Fruit fly (Drosophila melanogaster) whole organism, embryonic: Measurements from ENCODE around the gene CG3841.

Source experiments
- Adf1 ChIP-seq: fragments of 200-800 bp; sonication (Bioruptor generic); IDR thresholded peaks from 2 replicates; pipeline ENCODE4 v1.3.6; 2022; ENCODE audit warnings: missing biosample characterization, missing genetic modification characterization
- Atf3 ChIP-seq: fragments of 200-800 bp; sonication (Bioruptor generic); optimal IDR thresholded peaks from 3 replicates; lab custom pipeline; 2016; ENCODE audit warnings: missing biosample characterization, missing genetic modification characterization
- BtbVII ChIP-seq: fragments of 200-800 bp; sonication (Bioruptor generic); optimal IDR thresholded peaks from 3 replicates; lab custom pipeline; 2017; ENCODE audit warnings: missing biosample characterization, mild to moderate bottlenecking, missing genetic modification characterization
- CG10979 ChIP-seq: fragments of 200-800 bp; sonication (Bioruptor generic); optimal IDR thresholded peaks from 2 replicates; lab custom pipeline; 2018; ENCODE audit warnings: missing biosample characterization, mild to moderate bottlenecking, missing genetic modification characterization, moderate library complexity
- CG11696 ChIP-seq: fragments of 200-800 bp; sonication (Bioruptor generic); IDR thresholded peaks from 2 replicates; pipeline ENCODE4 v1.3.6; 2022; ENCODE audit warnings: missing biosample characterization, missing genetic modification characterization
- CG12155 ChIP-seq: fragments of 200-800 bp; sonication (Bioruptor generic); optimal IDR thresholded peaks from 3 replicates; lab custom pipeline; 2016; ENCODE audit warnings: missing biosample characterization, missing genetic modification characterization
- CG12219 ChIP-seq: fragments of 200-800 bp; sonication (Bioruptor generic); optimal IDR thresholded peaks from 3 replicates; lab custom pipeline; 2018; ENCODE audit warnings: missing biosample characterization, mild to moderate bottlenecking, missing genetic modification characterization
- CG13894 ChIP-seq: fragments of 200-800 bp; sonication (Bioruptor generic); optimal IDR thresholded peaks from 3 replicates; lab custom pipeline; 2018; ENCODE audit warnings: missing biosample characterization, mild to moderate bottlenecking, missing genetic modification characterization, moderate library complexity
- CG14965 ChIP-seq: fragments of 200-800 bp; sonication (Bioruptor generic); optimal IDR thresholded peaks from 2 replicates; lab custom pipeline; 2016; ENCODE audit warnings: missing biosample characterization, missing genetic modification characterization, borderline replicate concordance
- CG1529 ChIP-seq: fragments of 200-800 bp; sonication (Bioruptor generic); optimal IDR thresholded peaks from 3 replicates; lab custom pipeline; 2018; ENCODE audit warnings: missing biosample characterization, missing genetic modification characterization
- CG2199 ChIP-seq: fragments of 200-800 bp; sonication (Bioruptor generic); IDR thresholded peaks from 3 replicates; pipeline ENCODE4 v1.3.6; 2022; ENCODE audit warnings: missing biosample characterization, missing genetic modification characterization
- CG3281 ChIP-seq: fragments of 200-800 bp; sonication (Bioruptor generic); optimal IDR thresholded peaks from 3 replicates; lab custom pipeline; 2017; ENCODE audit warnings: missing biosample characterization, mild to moderate bottlenecking, missing genetic modification characterization
- CG4328 ChIP-seq: fragments of 200-800 bp; sonication (Bioruptor generic); optimal IDR thresholded peaks from 3 replicates; lab custom pipeline; 2017; ENCODE audit warnings: missing biosample characterization, missing genetic modification reagents, missing genetic modification characterization
- CG4617 ChIP-seq: fragments of 200-800 bp; sonication (Bioruptor generic); optimal IDR thresholded peaks from 3 replicates; lab custom pipeline; 2016; ENCODE audit warnings: missing biosample characterization, missing genetic modification characterization, borderline replicate concordance
- CG4854 ChIP-seq: fragments of 200-800 bp; sonication (Bioruptor generic); optimal IDR thresholded peaks from 2 replicates; lab custom pipeline; 2016; ENCODE audit warnings: missing biosample characterization, missing genetic modification characterization, inconsistent platforms
- CG5953 ChIP-seq: fragments of 200-800 bp; sonication (Bioruptor generic); IDR thresholded peaks from 2 replicates; pipeline ENCODE4 v1.3.6; 2022; ENCODE audit warnings: missing biosample characterization, missing genetic modification characterization
- CG6683 ChIP-seq: fragments of 200-800 bp; sonication (Bioruptor generic); optimal IDR thresholded peaks from 2 replicates; lab custom pipeline; 2017; ENCODE audit warnings: missing biosample characterization, mild to moderate bottlenecking, missing genetic modification characterization, missing genetic modification reagents
- CG7839 ChIP-seq: fragments of 200-800 bp; sonication (Bioruptor generic); optimal IDR thresholded peaks from 3 replicates; lab custom pipeline; 2018; ENCODE audit warnings: missing biosample characterization, mild to moderate bottlenecking, missing genetic modification characterization, moderate library complexity
- CG9797 ChIP-seq: fragments of 200-800 bp; sonication (Bioruptor generic); optimal IDR thresholded peaks from 3 replicates; lab custom pipeline; 2018; ENCODE audit warnings: missing biosample characterization, mild to moderate bottlenecking, missing genetic modification characterization
- Dad ChIP-seq: fragments of 200-800 bp; sonication (Bioruptor generic); optimal IDR thresholded peaks from 3 replicates; lab custom pipeline; 2016; ENCODE audit warnings: missing biosample characterization, missing genetic modification characterization
- Fer1 ChIP-seq: fragments of 200-800 bp; sonication (Bioruptor generic); optimal IDR thresholded peaks from 2 replicates; lab custom pipeline; 2017; ENCODE audit warnings: missing biosample characterization, mild to moderate bottlenecking, missing genetic modification characterization
- GATAe ChIP-seq: fragments of 200-800 bp; sonication (Bioruptor generic); conservative IDR thresholded peaks from 2 replicates; pipeline ENCODE4 v1.3.6; 2022; ENCODE audit warnings: missing biosample characterization, missing genetic modification characterization
- Hey ChIP-seq: fragments of 200-800 bp; sonication (Bioruptor generic); optimal IDR thresholded peaks from 3 replicates; lab custom pipeline; 2018; ENCODE audit warnings: missing biosample characterization, mild to moderate bottlenecking, missing genetic modification characterization
- HmgD ChIP-seq: fragments of 200-800 bp; sonication (Bioruptor generic); optimal IDR thresholded peaks from 3 replicates; lab custom pipeline; 2016; ENCODE audit warnings: missing biosample characterization, missing genetic modification characterization
- Hmx ChIP-seq: fragments of 200-800 bp; sonication (Bioruptor generic); optimal IDR thresholded peaks from 2 replicates; lab custom pipeline; 2016; ENCODE audit warnings: missing biosample characterization, missing genetic modification characterization
- Rfx ChIP-seq: fragments of 200-800 bp; sonication (Bioruptor generic); IDR thresholded peaks from 2 replicates; pipeline ENCODE4 v1.3.6; 2022; ENCODE audit warnings: missing biosample characterization, missing genetic modification characterization
- Spps ChIP-seq: fragments of 200-800 bp; sonication (Bioruptor generic); optimal IDR thresholded peaks from 2 replicates; lab custom pipeline; 2018; ENCODE audit warnings: missing biosample characterization, mild to moderate bottlenecking, missing genetic modification characterization
- Ssrp ChIP-seq: fragments of 200-800 bp; sonication (Bioruptor generic); optimal IDR thresholded peaks from 2 replicates; lab custom pipeline; 2018; ENCODE audit warnings: missing biosample characterization, mild to moderate bottlenecking, missing genetic modification characterization, moderate library complexity
- bcd ChIP-seq: fragments of 200-800 bp; sonication (Bioruptor generic); optimal IDR thresholded peaks from 2 replicates; lab custom pipeline; 2017; ENCODE audit warnings: missing biosample characterization, mild to moderate bottlenecking, missing genetic modification characterization
- bigmax ChIP-seq: fragments of 200-800 bp; sonication (Bioruptor generic); optimal IDR thresholded peaks from 2 replicates; lab custom pipeline; 2018; ENCODE audit warnings: missing biosample characterization, mild to moderate bottlenecking, missing genetic modification characterization
- chm ChIP-seq: fragments of 200-800 bp; sonication (Bioruptor generic); IDR thresholded peaks from 2 replicates; pipeline ENCODE4 v1.3.6; 2022; ENCODE audit warnings: missing biosample characterization, missing genetic modification characterization
- dati ChIP-seq: fragments of 200-800 bp; sonication (Bioruptor generic); IDR thresholded peaks from 2 replicates; pipeline ENCODE4 v1.3.6; 2022; ENCODE audit warnings: missing biosample characterization, missing genetic modification characterization
- fru ChIP-seq: fragments of >200 bp; optimal IDR thresholded peaks from 2 replicates; lab custom pipeline; 2017
- gcm2 ChIP-seq: fragments of 200-800 bp; sonication (Bioruptor generic); optimal IDR thresholded peaks from 2 replicates; lab custom pipeline; 2016; ENCODE audit warnings: missing biosample characterization, missing genetic modification characterization
- gem ChIP-seq: fragments of 200-800 bp; sonication (Bioruptor generic); optimal IDR thresholded peaks from 2 replicates; lab custom pipeline; 2019; ENCODE audit warnings: missing biosample characterization, mild to moderate bottlenecking, missing genetic modification characterization, moderate library complexity
- hkb ChIP-seq, 2 experiments: fragments of 200-800 bp in 1 of 2; fragments of >200 bp in 1 of 2; sonication (Bioruptor generic) in 1 of 2; IDR thresholded peaks in 1 of 2; optimal IDR thresholded peaks in 1 of 2; 2 replicates each; pipeline versions ENCODE4 v1.3.6 to Lab custom; 2017 to 2022; ENCODE audit warnings: missing biosample characterization in 1 of 2, missing genetic modification characterization in 1 of 2
- jumu ChIP-seq: fragments of 200-800 bp; sonication (Bioruptor generic); optimal IDR thresholded peaks from 3 replicates; lab custom pipeline; 2016; ENCODE audit warnings: missing biosample characterization, missing genetic modification characterization
- lilli ChIP-seq: fragments of 200-800 bp; sonication (Bioruptor generic); optimal IDR thresholded peaks from 3 replicates; lab custom pipeline; 2016; ENCODE audit warnings: missing biosample characterization, missing genetic modification characterization
- onecut ChIP-seq: fragments of 200-800 bp; sonication (Bioruptor generic); IDR thresholded peaks from 2 replicates; pipeline ENCODE4 v1.3.6; 2022; ENCODE audit warnings: missing biosample characterization, missing genetic modification characterization
- p53 ChIP-seq: fragments of 200-800 bp; sonication (Bioruptor generic); optimal IDR thresholded peaks from 2 replicates; lab custom pipeline; 2016; ENCODE audit warnings: missing biosample characterization, missing genetic modification characterization
- repo ChIP-seq: fragments of 200-800 bp; sonication (Bioruptor generic); optimal IDR thresholded peaks from 2 replicates; lab custom pipeline; 2016; ENCODE audit warnings: missing biosample characterization, missing genetic modification characterization
- ro ChIP-seq: fragments of 200-800 bp; sonication (Bioruptor generic); IDR thresholded peaks from 2 replicates; pipeline ENCODE4 v1.3.6; 2022; ENCODE audit warnings: missing biosample characterization, missing genetic modification characterization
- sd ChIP-seq: fragments of 200-800 bp; sonication (Bioruptor generic); optimal IDR thresholded peaks from 3 replicates; lab custom pipeline; 2018; ENCODE audit warnings: missing biosample characterization, mild to moderate bottlenecking, missing genetic modification characterization, moderate library complexity
- so ChIP-seq: fragments of 200-800 bp; sonication (Bioruptor generic); IDR thresholded peaks from 3 replicates; pipeline ENCODE4 v1.3.6; 2022; ENCODE audit warnings: missing biosample characterization, missing genetic modification characterization
- sr ChIP-seq: fragments of 200-800 bp; sonication (Bioruptor generic); IDR thresholded peaks from 3 replicates; pipeline ENCODE4 v1.3.6; 2022; ENCODE audit warnings: missing biosample characterization, missing genetic modification characterization
- stc ChIP-seq: fragments of 200-800 bp; sonication (Bioruptor generic); IDR thresholded peaks from 2 replicates; pipeline ENCODE4 v1.3.6; 2022; ENCODE audit warnings: missing biosample characterization, missing genetic modification characterization
- sug ChIP-seq: fragments of 200-800 bp; optimal IDR thresholded peaks from 2 replicates; lab custom pipeline; 2019; ENCODE audit warnings: missing biosample characterization, mild to moderate bottlenecking, missing genetic modification characterization, moderate library complexity
- tup ChIP-seq: fragments of 200-800 bp; sonication (Bioruptor generic); optimal IDR thresholded peaks from 2 replicates; lab custom pipeline; 2016; ENCODE audit warnings: missing biosample characterization, mild to moderate bottlenecking, missing genetic modification characterization, moderate library complexity
- vnd ChIP-seq: fragments of 200-800 bp; sonication (Bioruptor generic); IDR thresholded peaks from 3 replicates; pipeline ENCODE4 v1.3.6; 2022; ENCODE audit warnings: missing biosample characterization, missing genetic modification characterization; ENCODE audit not compliant: partially characterized antibody
- wdn ChIP-seq: fragments of 200-800 bp; sonication (Bioruptor generic); IDR thresholded peaks from 2 replicates; pipeline ENCODE4 v1.3.6; 2022; ENCODE audit warnings: missing biosample characterization, missing genetic modification characterization
- yki ChIP-seq: fragments of >200 bp; optimal IDR thresholded peaks from 3 replicates; lab custom pipeline; 2018

CG3841 gene

DNA sequence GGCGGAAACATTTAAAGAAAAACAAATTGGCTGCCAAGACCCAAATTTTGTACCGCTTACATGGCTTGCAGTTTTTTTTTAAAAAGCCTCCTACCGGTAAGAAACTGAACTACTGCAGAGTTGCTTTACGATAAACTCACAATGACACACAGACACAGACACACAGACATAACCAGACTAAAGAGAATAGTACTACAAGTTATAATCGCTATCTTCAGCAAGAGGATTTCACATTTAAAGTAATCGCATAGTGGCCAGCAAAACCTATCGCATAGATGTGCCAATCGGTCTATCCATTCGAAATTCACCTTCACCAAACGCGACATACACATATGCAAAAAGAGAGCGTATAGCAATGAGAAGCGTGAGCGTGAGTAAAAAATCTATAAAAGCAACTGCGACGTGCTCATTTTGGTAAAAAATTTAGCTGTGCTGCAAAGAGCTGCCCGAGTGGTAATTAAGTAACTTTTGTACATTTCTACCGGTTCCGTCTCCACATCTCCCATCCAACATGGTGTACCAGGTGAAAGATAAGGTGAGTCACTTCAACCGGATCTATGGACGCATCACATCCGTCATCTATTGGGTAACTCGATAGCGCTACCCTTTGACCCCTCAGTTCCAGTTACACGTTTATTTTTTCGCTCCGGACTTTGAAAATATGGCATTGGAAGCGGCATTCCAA lies 23.9 kb downstream of the CG3841 start, which contains the start of gene Trx2 (continued):
- TF ChIP-seq CG7839 (tag; lab: Kevin White, UChicago), result no peak
- TF ChIP-seq CG14965 (GFP tag; lab: Kevin White, UChicago), result no peak
- no peak for TF ChIP-seq ro (GFP tag; lab: Robert Waterston, UW)
- TF ChIP-seq CG4617 (GFP tag; lab: Kevin White, UChicago), result no peak
- no peak for TF ChIP-seq vnd (GFP tag; lab: Robert Waterston, UW)
- TF ChIP-seq CG3281, result peak; percentile 8
- peak; percentile 16 for TF ChIP-seq CG1529 (GFP tag; lab: Kevin White, UChicago)
- TF ChIP-seq HmgD, result no peak
- peak; percentile 68 for TF ChIP-seq onecut (GFP tag; lab: Robert Waterston, UW)
- TF ChIP-seq dati (GFP tag; lab: Robert Waterston, UW), result no peak
- TF ChIP-seq CG13894 (tag; lab: Kevin White, UChicago), result peak; percentile 36
- TF ChIP-seq Ssrp (tag; lab: Kevin White, UChicago), result no peak
- TF ChIP-seq Fer1 (GFP tag; lab: Kevin White, UChicago), result peak; percentile 46
- TF ChIP-seq p53 (GFP tag; lab: Kevin White, UChicago), result no peak
- peak; percentile 45 for TF ChIP-seq hkb (optimal IDR thresholded peaks at IDR 0.05; lab: Kevin White, UChicago)
- TF ChIP-seq hkb (GFP tag; IDR thresholded peaks at IDR 0.05; lab: Robert Waterston, UW), result peak; percentile 49; the same call in 1 of the 2 replicates
- no peak for TF ChIP-seq CG4328 (GFP tag; lab: Kevin White, UChicago)
- no peak for TF ChIP-seq CG11696
- TF ChIP-seq stc (GFP tag; lab: Robert Waterston, UW), result peak; percentile 15; the same call in 1 of the 2 replicates
- no peak for TF ChIP-seq Hey (tag; lab: Kevin White, UChicago)
- no peak for TF ChIP-seq sd (tag; lab: Kevin White, UChicago)
- no peak for TF ChIP-seq CG2199 (GFP tag; lab: Robert Waterston, UW)
- peak; percentile 48; the same call in 1 of the 2 replicates for TF ChIP-seq Rfx
- no peak for TF ChIP-seq sr (GFP tag; lab: Robert Waterston, UW)
- TF ChIP-seq bcd, result no peak
- TF ChIP-seq wdn (GFP tag; lab: Robert Waterston, UW), result no peak
- peak; percentile 38; the same call in 1 of the 2 replicates for TF ChIP-seq Adf1 (GFP tag; lab: Robert Waterston, UW)
- peak; percentile 8 for TF ChIP-seq yki (lab: Kevin White, UChicago)
- TF ChIP-seq Hmx (GFP tag; lab: Kevin White, UChicago), result no peak
- peak; percentile 71 for TF ChIP-seq chm (GFP tag; lab: Robert Waterston, UW)
- TF ChIP-seq gcm2 (GFP tag; lab: Kevin White, UChicago), result peak; percentile 57
- TF ChIP-seq Dad (GFP tag; lab: Kevin White, UChicago), result no peak
- no peak for TF ChIP-seq jumu (GFP tag; lab: Kevin White, UChicago)
- no peak for TF ChIP-seq fru (lab: Kevin White, UChicago)
- TF ChIP-seq lilli (GFP tag; lab: Kevin White, UChicago), result peak; percentile 23
- TF ChIP-seq bigmax (GFP tag; lab: Kevin White, UChicago), result no peak
- TF ChIP-seq gem, result no peak
- TF ChIP-seq CG6683 (GFP tag; lab: Kevin White, UChicago), result no peak
- TF ChIP-seq repo (GFP tag; lab: Kevin White, UChicago), result peak; percentile 33
- TF ChIP-seq CG10979 (tag; lab: Kevin White, UChicago), result no peak
- peak; percentile 1 for TF ChIP-seq BtbVII (GFP tag; lab: Kevin White, UChicago)
- TF ChIP-seq Spps (tag; lab: Kevin White, UChicago), result no peak
- TF ChIP-seq sug, result peak; percentile 25
- no peak for TF ChIP-seq tup (GFP tag; lab: Kevin White, UChicago)
- TF ChIP-seq CG4854, result no peak
- no peak for TF ChIP-seq CG9797
- TF ChIP-seq so, result peak; percentile 66; the same call in 1 of the 3 replicates
- TF ChIP-seq Atf3 (GFP tag; lab: Kevin White, UChicago), result no peak
- peak; percentile 3 for TF ChIP-seq CG12219
- no peak for TF ChIP-seq GATAe
- no peak for TF ChIP-seq CG12155 (GFP tag; lab: Kevin White, UChicago)
- TF ChIP-seq CG5953 (GFP tag; lab: Robert Waterston, UW), result no peak
